Fruit fly (Drosophila melanogaster) whole organism, pupa: Measurements from ENCODE around the gene Med.

Experiments
- CG14655 ChIP-seq: fragments of 200-800 bp; sonication (Bioruptor generic); optimal IDR thresholded peaks from 3 replicates; lab custom pipeline; 2017; ENCODE audit warnings: mild to moderate bottlenecking, missing biosample characterization, missing genetic modification reagents, missing genetic modification characterization
- CG15710 ChIP-seq: fragments of 200-800 bp; sonication (Bioruptor generic); optimal IDR thresholded peaks from 2 replicates; lab custom pipeline; 2018; ENCODE audit warnings: missing biosample characterization, mild to moderate bottlenecking, missing genetic modification characterization, moderate library complexity
- CG34367 ChIP-seq: fragments of 200-800 bp; sonication (Bioruptor generic); optimal IDR thresholded peaks from 2 replicates; lab custom pipeline; 2018; ENCODE audit warnings: missing biosample characterization, mild to moderate bottlenecking, missing genetic modification characterization
- CG8159 ChIP-seq: fragments of 200-800 bp; sonication (Bioruptor generic); optimal IDR thresholded peaks from 3 replicates; lab custom pipeline; 2018; ENCODE audit warnings: missing biosample characterization, mild to moderate bottlenecking, missing genetic modification characterization, moderate library complexity
- EcR ChIP-seq: fragments of 200-800 bp; sonication (Bioruptor generic); optimal IDR thresholded peaks from 3 replicates; lab custom pipeline; 2019; ENCODE audit warnings: missing biosample characterization, missing genetic modification characterization, mild to moderate bottlenecking, moderate library complexity, missing genetic modification reagents
- Ets98B ChIP-seq: fragments of 200-800 bp; sonication (Bioruptor generic); IDR thresholded peaks from 2 replicates; pipeline ENCODE4 v1.3.6; 2022; ENCODE audit warnings: missing biosample characterization, missing genetic modification characterization
- Pif1B ChIP-seq: fragments of 200-800 bp; sonication (Bioruptor generic); optimal IDR thresholded peaks from 3 replicates; lab custom pipeline; 2016; ENCODE audit warnings: missing biosample characterization, missing genetic modification characterization
- fd96Ca ChIP-seq: fragments of 200-800 bp; sonication (Bioruptor generic); IDR thresholded peaks from 3 replicates; pipeline ENCODE4 v1.3.6; 2022; ENCODE audit warnings: missing biosample characterization, missing genetic modification characterization
- gl ChIP-seq: fragments of 200-800 bp; sonication (Bioruptor generic); optimal IDR thresholded peaks from 2 replicates; lab custom pipeline; 2018; ENCODE audit warnings: missing biosample characterization, mild to moderate bottlenecking, missing genetic modification characterization
- rn ChIP-seq: fragments of 200-800 bp; sonication (Bioruptor generic); IDR thresholded peaks from 2 replicates; pipeline ENCODE4 v1.3.6; 2022; ENCODE audit warnings: missing biosample characterization, missing genetic modification characterization

dm6 chr3R:31630376-31630775, 19.5 kb downstream of the Med start:
- TF ChIP-seq rn (no peak), fd96Ca (GFP tag; lab: Robert Waterston, UW) (no peak), CG14655 (GFP tag; lab: Kevin White, UChicago) (no peak), Ets98B (no peak), Pif1B (GFP tag; lab: Kevin White, UChicago) (no peak), CG8159 (tag; lab: Kevin White, UChicago) (no peak), gl (no peak), CG15710 (no peak), CG34367 (tag; lab: Kevin White, UChicago) (no peak), EcR (no peak)
